Worm (Caenorhabditis elegans) whole organism, L4 larva: ENCODE results near the gene K12H6.6.
A peak's percentile ranks its signal among the peaks of the same experiment; 100 is the strongest.

Experiments used
- F37D6.2 ChIP-seq: sonication (generic microtip); optimal IDR thresholded peaks from 2 replicates; lab custom pipeline; 2016; ENCODE audit warnings: mild to moderate bottlenecking, missing genetic modification characterization, missing compliant biosample characterization
- F44E2.7 ChIP-seq: fragments of 200-800 bp; sonication (Bioruptor generic); IDR thresholded peaks from 2 replicates; pipeline ENCODE4 v2.1.2; 2022; ENCODE audit warnings: missing genetic modification characterization, missing compliant biosample characterization
- F49E8.2 ChIP-seq: sonication (generic microtip); optimal IDR thresholded peaks from 2 replicates; lab custom pipeline; 2016; ENCODE audit warnings: missing compliant biosample characterization, mild to moderate bottlenecking, missing genetic modification characterization, borderline replicate concordance
- T26A8.4 ChIP-seq: fragments of 200-800 bp; sonication (Bioruptor generic); IDR thresholded peaks from 2 replicates; pipeline ENCODE4 v1.3.6; 2022; ENCODE audit warnings: missing genetic modification characterization, missing compliant biosample characterization
- Y105C5A.15 ChIP-seq: fragments of 200-800 bp; sonication (Bioruptor generic); IDR thresholded peaks from 2 replicates; pipeline ENCODE4 v1.3.6; 2022; ENCODE audit warnings: missing genetic modification characterization, missing compliant biosample characterization
- ZK337.2 ChIP-seq: fragments of 200-800 bp; sonication (Bioruptor generic); IDR thresholded peaks from 2 replicates; pipeline ENCODE4 v1.3.6; 2022; ENCODE audit warnings: missing genetic modification reagents, missing genetic modification characterization, missing compliant biosample characterization
- aha-1 ChIP-seq: fragments of 150-350 bp; peaks from one replicate; lab custom pipeline; 2014; ENCODE audit warnings: missing biosample characterization, missing genetic modification characterization
- ama-1 ChIP-seq: fragments of 150-350 bp; optimal IDR thresholded peaks from 2 replicates; lab custom pipeline; 2014; ENCODE audit warnings: inconsistent platforms, mixed read lengths
- arid-1 ChIP-seq: fragments of 200-800 bp; sonication (Bioruptor generic); conservative IDR thresholded peaks from 2 replicates; pipeline ENCODE4 v1.3.6; 2022; ENCODE audit warnings: missing genetic modification reagents, missing genetic modification characterization, missing compliant biosample characterization
- ceh-20 ChIP-seq: fragments of 200-800 bp; sonication (Bioruptor generic); IDR thresholded peaks from 2 replicates; pipeline ENCODE4 v1.3.6; 2022; ENCODE audit warnings: missing genetic modification reagents, missing genetic modification characterization, missing compliant biosample characterization
- ceh-44 ChIP-seq: fragments of 200-800 bp; sonication (Bioruptor generic); IDR thresholded peaks from 2 replicates; pipeline ENCODE4 v1.3.6; 2022; ENCODE audit warnings: missing genetic modification reagents, missing genetic modification characterization, missing compliant biosample characterization
- cey-2 ChIP-seq: sonication (generic microtip); optimal IDR thresholded peaks from 3 replicates; lab custom pipeline; 2017; ENCODE audit warnings: missing genetic modification characterization, mild to moderate bottlenecking, missing compliant biosample characterization, antibody characterized with exemption, borderline replicate concordance; ENCODE audit not compliant: insufficient read depth
- ctbp-1 ChIP-seq: fragments of 200-800 bp; sonication (Bioruptor generic); IDR thresholded peaks from 2 replicates; pipeline ENCODE4 v1.3.6; 2022; ENCODE audit warnings: missing genetic modification reagents, missing genetic modification characterization, missing compliant biosample characterization
- daf-16 ChIP-seq, 3 experiments: sonication (generic microtip); optimal IDR thresholded peaks; 2 replicates each; lab custom pipeline; 2016 to 2017; ENCODE audit warnings: missing genetic modification characterization in 3 of 3, missing genetic modification reagents in 3 of 3, mild to moderate bottlenecking in 2 of 3, missing compliant biosample characterization in 2 of 3, missing biosample characterization in 1 of 3, moderate library complexity in 1 of 3
- daf-19 ChIP-seq: fragments of 200-800 bp; sonication (Bioruptor generic); conservative IDR thresholded peaks from 2 replicates; pipeline ENCODE4 v1.3.6; 2022; ENCODE audit warnings: missing genetic modification characterization, missing compliant biosample characterization
- daf-8 ChIP-seq: fragments of 200-800 bp; sonication (Bioruptor generic); IDR thresholded peaks from 2 replicates; pipeline ENCODE4 v1.3.6; 2022; ENCODE audit warnings: missing genetic modification characterization, missing compliant biosample characterization
- dmd-6 ChIP-seq: fragments of 200-800 bp; sonication (Bioruptor generic); IDR thresholded peaks from 2 replicates; pipeline ENCODE4 v1.3.6; 2022; ENCODE audit warnings: missing genetic modification reagents, missing genetic modification characterization, missing compliant biosample characterization
- dmd-8 ChIP-seq: fragments of 200-800 bp; sonication (Bioruptor generic); IDR thresholded peaks from 2 replicates; pipeline ENCODE4 v1.3.6; 2022; ENCODE audit warnings: missing genetic modification characterization, missing compliant biosample characterization
- duxl-1 ChIP-seq: sonication (generic microtip); optimal IDR thresholded peaks from 2 replicates; lab custom pipeline; 2016; ENCODE audit warnings: mild to moderate bottlenecking, missing genetic modification characterization, moderate library complexity, missing compliant biosample characterization; ENCODE audit not compliant: poor library complexity
- dve-1 ChIP-seq: sonication (generic microtip); optimal IDR thresholded peaks from 2 replicates; lab custom pipeline; 2017; ENCODE audit warnings: antibody characterized with exemption, mild to moderate bottlenecking, missing genetic modification characterization, missing compliant biosample characterization; ENCODE audit not compliant: insufficient read depth
- egl-27 ChIP-seq: sonication (generic microtip); optimal IDR thresholded peaks from 3 replicates; lab custom pipeline; 2017; ENCODE audit warnings: missing biosample characterization, missing genetic modification reagents, missing genetic modification characterization
- hlh-11 ChIP-seq: fragments of 200-800 bp; sonication (Bioruptor generic); optimal IDR thresholded peaks from 2 replicates; lab custom pipeline; 2018; ENCODE audit warnings: mild to moderate bottlenecking, missing genetic modification characterization, missing compliant biosample characterization
- hlh-30 ChIP-seq: sonication (generic microtip); optimal IDR thresholded peaks from 2 replicates; lab custom pipeline; 2017; ENCODE audit warnings: antibody characterized with exemption, mild to moderate bottlenecking, missing genetic modification characterization, missing compliant biosample characterization; ENCODE audit not compliant: insufficient read depth
- hmg-1.1 ChIP-seq: fragments of 200-800 bp; sonication (Bioruptor generic); IDR thresholded peaks from 2 replicates; pipeline ENCODE4 v1.3.6; 2022; ENCODE audit warnings: missing genetic modification reagents, missing genetic modification characterization, missing compliant biosample characterization
- lsy-2 ChIP-seq, 2 experiments: fragments of 150-350 bp in 1 of 2; sonication (generic microtip) in 1 of 2; optimal IDR thresholded peaks; 2 replicates each; lab custom pipeline; 2014 to 2017; ENCODE audit warnings: missing biosample characterization in 2 of 2, missing genetic modification characterization in 2 of 2
- madf-5 ChIP-seq, 2 experiments: fragments of 200-800 bp; sonication (Bioruptor generic); IDR thresholded peaks; 2 replicates each; pipeline ENCODE4 v1.3.6; 2022; ENCODE audit warnings: missing compliant biosample characterization in 2 of 2, missing genetic modification characterization in 2 of 2
- madf-9 ChIP-seq: fragments of 200-800 bp; sonication (Bioruptor generic); conservative IDR thresholded peaks from 2 replicates; pipeline ENCODE4 v1.3.6; 2022; ENCODE audit warnings: missing genetic modification reagents, missing genetic modification characterization, missing compliant biosample characterization
- mdl-1 ChIP-seq, 2 experiments: fragments of 150-350 bp in 1 of 2; sonication (generic microtip) in 1 of 2; optimal IDR thresholded peaks; 2 replicates each; lab custom pipeline; 2014 to 2017; ENCODE audit warnings: missing biosample characterization in 2 of 2, missing genetic modification characterization in 2 of 2
- mdt-29 ChIP-seq: fragments of 200-800 bp; sonication (Bioruptor generic); IDR thresholded peaks from 2 replicates; pipeline ENCODE4 v1.3.6; 2022; ENCODE audit warnings: missing genetic modification reagents, missing genetic modification characterization, missing compliant biosample characterization
- nhr-111 ChIP-seq: fragments of 200-800 bp; sonication (Bioruptor generic); optimal IDR thresholded peaks from 2 replicates; lab custom pipeline; 2018; ENCODE audit warnings: mild to moderate bottlenecking, missing genetic modification characterization, missing compliant biosample characterization
- nhr-25 ChIP-seq: sonication (generic microtip); optimal IDR thresholded peaks from 2 replicates; lab custom pipeline; 2017; ENCODE audit warnings: missing genetic modification characterization, mild to moderate bottlenecking, missing compliant biosample characterization, antibody characterized with exemption, moderate library complexity, borderline replicate concordance; ENCODE audit not compliant: insufficient read depth
- nhr-28 ChIP-seq: fragments of 150-350 bp; optimal IDR thresholded peaks from 2 replicates; lab custom pipeline; 2014; ENCODE audit warnings: missing biosample characterization, missing genetic modification characterization
- nhr-77 ChIP-seq: fragments of 150-350 bp; optimal IDR thresholded peaks from 2 replicates; lab custom pipeline; 2014; ENCODE audit warnings: missing biosample characterization, missing genetic modification characterization
- php-3 ChIP-seq: fragments of 200-800 bp; sonication (Bioruptor generic); IDR thresholded peaks from 2 replicates; pipeline ENCODE4 v1.3.6; 2022; ENCODE audit warnings: missing genetic modification reagents, missing genetic modification characterization, missing compliant biosample characterization
- pqm-1 ChIP-seq: sonication (generic microtip); optimal IDR thresholded peaks from 2 replicates; lab custom pipeline; 2017; ENCODE audit warnings: missing biosample characterization, missing genetic modification characterization
- rbr-2 ChIP-seq: sonication (generic microtip); optimal IDR thresholded peaks from 2 replicates; lab custom pipeline; 2016; ENCODE audit warnings: missing genotype, missing genetic modification characterization, missing compliant biosample characterization
- snpc-1.2 ChIP-seq: fragments of 200-800 bp; sonication (Bioruptor generic); IDR thresholded peaks from 2 replicates; pipeline ENCODE4 v1.3.6; 2022; ENCODE audit warnings: missing genetic modification reagents, missing genetic modification characterization, missing compliant biosample characterization
- spr-3 ChIP-seq: fragments of 200-800 bp; sonication (Bioruptor generic); optimal IDR thresholded peaks from 2 replicates; lab custom pipeline; 2018; ENCODE audit warnings: mild to moderate bottlenecking, missing genetic modification characterization, missing compliant biosample characterization
- zfp-2 ChIP-seq: sonication (generic microtip); optimal IDR thresholded peaks from 2 replicates; lab custom pipeline; 2016; ENCODE audit warnings: mild to moderate bottlenecking, missing genetic modification characterization, missing compliant biosample characterization

K12H6.6 gene

DNA sequence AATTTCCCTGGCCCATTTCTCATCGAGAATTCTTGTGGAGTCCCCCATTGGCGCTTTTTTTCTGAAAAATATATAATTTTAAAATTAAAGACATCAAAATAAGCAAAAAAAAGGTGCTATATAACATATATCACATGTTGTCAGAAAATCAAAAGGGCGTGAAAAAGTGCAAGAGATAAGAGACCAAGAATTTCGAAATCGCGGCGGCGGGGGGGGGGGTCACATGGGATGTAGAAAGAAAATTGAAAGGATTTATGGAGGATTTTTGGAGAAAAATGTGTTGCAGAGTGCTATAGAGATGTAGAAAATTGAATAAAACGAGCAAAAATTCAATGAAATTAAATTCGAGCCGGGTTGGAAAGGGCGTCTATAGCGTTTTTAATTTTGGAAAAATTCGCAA, at the start of gene K12H6.6:
Gene K12H6.6, minus strand, starts transcription at position 61 of the 400 bp plus-strand sequence.
- TF ChIP-seq dmd-6 (GFP tag; lab: Robert Waterston, UW) (0 out of 2 replicates have a peak, but pooled peaks have one; percentile 19), nhr-77 (tag; lab: Kevin White, UChicago) (no peak), cey-2 (tag; lab: Kevin White, UChicago) (no peak), dve-1 (tag; lab: Kevin White, UChicago) (peak; percentile 11), ZK337.2 (GFP tag; lab: Robert Waterston, UW) (no peak), hlh-30 (tag; lab: Kevin White, UChicago) (peak; percentile 81), dmd-8 (GFP tag; lab: Robert Waterston, UW) (no peak), nhr-28 (peak; percentile 17), lsy-2 (tag; optimal IDR thresholded peaks at IDR 0.05; lab: Kevin White, UChicago) (peak in 1 of 2 experiments; percentile 24), aha-1 (tag; lab: Kevin White, UChicago) (peak; percentile 65), nhr-111 (GFP tag; lab: Kevin White, UChicago) (no peak), hlh-11 (peak; percentile 29), snpc-1.2 (GFP tag; lab: Robert Waterston, UW) (no peak), zfp-2 (no peak), T26A8.4 (GFP tag; lab: Robert Waterston, UW) (no peak), egl-27 (no peak), ctbp-1 (GFP tag; lab: Robert Waterston, UW) (no peak), daf-16 (GFP tag; optimal IDR thresholded peaks at IDR 0.05; lab: Kevin White, UChicago) (no peak), daf-16 (tag; optimal IDR thresholded peaks at IDR 0.05; lab: Kevin White, UChicago) (peak; percentile 2), F37D6.2 (tag; lab: Kevin White, UChicago) (no peak), F49E8.2 (no peak)
- TF ChIP-seq, all 104 proteins: peak for 8

DNA sequence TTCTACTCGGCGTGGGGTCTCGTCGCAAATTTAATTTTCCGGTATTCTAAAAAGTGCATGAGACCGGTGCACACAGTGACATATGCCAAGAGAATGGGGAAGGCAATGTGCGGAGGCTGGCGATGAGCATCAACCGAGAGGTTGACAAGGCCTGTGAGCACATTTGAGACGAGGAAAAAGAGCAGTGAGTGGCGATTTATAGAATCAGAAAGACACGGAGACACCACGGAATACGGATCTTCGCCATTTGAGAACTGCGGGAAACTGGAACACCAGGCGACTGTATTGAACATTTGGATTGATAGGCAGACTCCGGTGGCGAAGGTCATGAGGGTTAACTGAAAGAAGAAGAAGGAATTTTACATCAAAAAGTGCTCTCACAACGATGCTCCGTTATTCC, 47.9 kb upstream of the K12H6.6 start:
- no peak for TF ChIP-seq spr-3 (GFP tag; lab: Kevin White, UChicago)
- peak; percentile 92 for TF ChIP-seq aha-1 (tag; lab: Kevin White, UChicago)
- TF ChIP-seq dmd-6 (GFP tag; lab: Robert Waterston, UW): no peak
- TF ChIP-seq ZK337.2 (GFP tag; lab: Robert Waterston, UW): no peak
- no peak for TF ChIP-seq rbr-2 (tag; lab: Kevin White, UChicago)

DNA sequence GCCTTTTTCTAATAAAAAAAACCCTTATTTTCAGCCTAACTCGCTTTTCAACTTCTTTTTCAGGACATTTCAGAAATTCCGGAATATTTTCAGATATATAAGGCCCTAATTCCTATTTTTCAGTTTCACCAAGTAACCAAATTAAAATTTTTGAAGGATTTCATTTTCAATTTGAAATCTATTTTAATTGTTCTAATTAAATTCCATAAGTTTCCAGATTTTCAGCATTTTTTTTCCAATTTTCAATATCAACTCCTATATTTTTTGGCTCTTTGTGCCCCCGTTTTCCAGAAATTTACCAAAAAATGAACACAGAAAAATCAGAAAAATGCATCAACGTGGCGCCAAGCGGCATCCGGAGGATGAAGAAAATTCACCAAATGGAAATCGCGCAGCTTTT, 43.8 kb upstream of the K12H6.6 start, which contains the start of gene Y110A2AL.1:
Gene Y110A2AL.1, plus strand, starts transcription at position 301 of the 400 bp plus-strand sequence.
- no peak for TF ChIP-seq F44E2.7
- TF ChIP-seq ZK337.2 (GFP tag; lab: Robert Waterston, UW): no peak
- TF ChIP-seq hmg-1.1 (GFP tag; lab: Robert Waterston, UW): no peak
- TF ChIP-seq pqm-1 (tag; lab: Kevin White, UChicago): no peak
- TF ChIP-seq F49E8.2: no peak
- TF ChIP-seq Y105C5A.15: no peak
- no peak for TF ChIP-seq hlh-11
- no peak for TF ChIP-seq mdt-29 (GFP tag; lab: Robert Waterston, UW)
- TF ChIP-seq arid-1: no peak
- no peak for TF ChIP-seq cey-2 (tag; lab: Kevin White, UChicago)
- TF ChIP-seq ceh-44 (GFP tag; lab: Robert Waterston, UW): no peak
- TF ChIP-seq madf-5 (GFP tag; IDR thresholded peaks at IDR 0.05; lab: Robert Waterston, UW): no peak
- TF ChIP-seq hlh-30 (tag; lab: Kevin White, UChicago): no peak
- TF ChIP-seq nhr-25 (tag; lab: Kevin White, UChicago): no peak
- no peak for TF ChIP-seq nhr-77 (tag; lab: Kevin White, UChicago)

- TF ChIP-seq cey-2 (tag; lab: Kevin White, UChicago) (no peak), ceh-20 (GFP tag; lab: Robert Waterston, UW) (no peak), F44E2.7 (no peak), ama-1 (lab: Kevin White, UChicago) (no peak), php-3 (GFP tag; lab: Robert Waterston, UW) (no peak), daf-8 (GFP tag; lab: Robert Waterston, UW) (no peak), duxl-1 (tag; lab: Kevin White, UChicago) (no peak), daf-19 (GFP tag; lab: Robert Waterston, UW) (no peak), madf-9 (GFP tag; lab: Robert Waterston, UW) (no peak), rbr-2 (tag; lab: Kevin White, UChicago) (no peak), mdl-1 (tag; optimal IDR thresholded peaks at IDR 0.05; lab: Kevin White, UChicago) (no peak)
Measured at ce11 chrII:2871816-2872215, 40.8 kb upstream of the K12H6.6 start, which contains the start of gene Y110A2AL.10. Y110A2AL.10 (minus strand) TSS chrII:2871916.
